Fruit fly (Drosophila melanogaster) Kc167 (cell line): ENCODE data around the gene GlnRS.

Experiments used
- Myc ChIP-seq: fragments of >200 bp; optimal IDR thresholded peaks from 2 replicates; lab custom pipeline; 2017; ENCODE audit warnings: missing external identifiers
- Sin3A ChIP-seq: fragments of >200 bp; optimal IDR thresholded peaks from 2 replicates; lab custom pipeline; 2018; ENCODE audit warnings: missing external identifiers
- h ChIP-seq: fragments of >200 bp; optimal IDR thresholded peaks from 3 replicates; lab custom pipeline; 2018; ENCODE audit warnings: missing external identifiers
- insv ChIP-seq: fragments of >200 bp; optimal IDR thresholded peaks from 3 replicates; lab custom pipeline; 2018; ENCODE audit warnings: missing external identifiers
- psq ChIP-seq: fragments of >200 bp; optimal IDR thresholded peaks from 2 replicates; lab custom pipeline; 2017; ENCODE audit warnings: missing external identifiers
- ttk ChIP-seq: sonication (Bioruptor generic); optimal IDR thresholded peaks from 2 replicates; lab custom pipeline; 2017; ENCODE audit warnings: missing external identifiers

The GlnRS gene

dm6 chr3R:25239880-25240279 lies 25.6 kb downstream of the GlnRS start, which contains the start of gene to:
TSS of gene to (plus strand) at chr3R:25240180.
- TF ChIP-seq h (lab: Kevin White, UChicago) (no peak), ttk (lab: Kevin White, UChicago) (no peak), Sin3A (no peak), Myc (lab: Kevin White, UChicago) (no peak), insv (lab: Kevin White, UChicago) (no peak), psq (lab: Kevin White, UChicago) (no peak)

- no peak for TF ChIP-seq Sin3A
- no peak for TF ChIP-seq insv (lab: Kevin White, UChicago)
- TF ChIP-seq h (lab: Kevin White, UChicago): no peak
- no peak for TF ChIP-seq Myc (lab: Kevin White, UChicago)
- no peak for TF ChIP-seq ttk (lab: Kevin White, UChicago)
- TF ChIP-seq psq (lab: Kevin White, UChicago): no peak
These were observed 26.5 kb downstream of the GlnRS start for dm6 chr3R:25238771-25239700.

dm6 chr3R:25237314-25237713 lies 28.2 kb downstream of the GlnRS start, which contains the start of gene Jhbp7:
TSS of gene Jhbp7 (plus strand) at chr3R:25237614.
- no peak for TF ChIP-seq insv (lab: Kevin White, UChicago)
- TF ChIP-seq psq (lab: Kevin White, UChicago): no peak
- TF ChIP-seq Myc (lab: Kevin White, UChicago): no peak
- no peak for TF ChIP-seq Sin3A
- TF ChIP-seq h (lab: Kevin White, UChicago): no peak
- TF ChIP-seq ttk (lab: Kevin White, UChicago): no peak

dm6 chr3R:25236121-25236520 lies 29.4 kb downstream of the GlnRS start:
- TF ChIP-seq Sin3A (no peak), insv (lab: Kevin White, UChicago) (no peak), h (lab: Kevin White, UChicago) (no peak), ttk (lab: Kevin White, UChicago) (no peak), Myc (lab: Kevin White, UChicago) (no peak), psq (lab: Kevin White, UChicago) (no peak)

dm6 chr3R:25235362-25235761 lies 30.2 kb downstream of the GlnRS start, which contains the start of gene Sil1:
TSS of gene Sil1 (minus strand) at chr3R:25235529.
- TF ChIP-seq Sin3A (no peak), ttk (lab: Kevin White, UChicago) (no peak), Myc (lab: Kevin White, UChicago) (no peak), insv (lab: Kevin White, UChicago) (no peak), psq (lab: Kevin White, UChicago) (no peak), h (lab: Kevin White, UChicago) (no peak)

dm6 chr3R:25232271-25232989 lies 33.1 kb downstream of the GlnRS start, which contains the start of gene Cad96Cb:
TSS of gene Cad96Cb (minus strand) at chr3R:25232321.
- TF ChIP-seq h (lab: Kevin White, UChicago): no peak
- no peak for TF ChIP-seq Sin3A
- TF ChIP-seq psq (lab: Kevin White, UChicago): no peak
- TF ChIP-seq Myc (lab: Kevin White, UChicago): no peak
- no peak for TF ChIP-seq insv (lab: Kevin White, UChicago)
- TF ChIP-seq ttk (lab: Kevin White, UChicago): no peak

- TF ChIP-seq ttk (lab: Kevin White, UChicago) (no peak), h (lab: Kevin White, UChicago) (no peak), Myc (lab: Kevin White, UChicago) (no peak), psq (lab: Kevin White, UChicago) (no peak), Sin3A (no peak), insv (lab: Kevin White, UChicago) (no peak)
These were observed 40.0 kb downstream of the GlnRS start for dm6 chr3R:25225483-25225882.

- TF ChIP-seq psq (lab: Kevin White, UChicago) (no peak), h (lab: Kevin White, UChicago) (no peak), insv (lab: Kevin White, UChicago) (no peak), ttk (lab: Kevin White, UChicago) (no peak), Myc (lab: Kevin White, UChicago) (no peak), Sin3A (no peak)
These were observed 44.2 kb downstream of the GlnRS start, which contains the start of gene Alg9 for dm6 chr3R:25221203-25221807. TSS of gene Alg9 (plus strand) at chr3R:25221589.

- no peak for TF ChIP-seq Sin3A
- no peak for TF ChIP-seq ttk (lab: Kevin White, UChicago)
- TF ChIP-seq h (lab: Kevin White, UChicago): no peak
- no peak for TF ChIP-seq psq (lab: Kevin White, UChicago)
- TF ChIP-seq insv (lab: Kevin White, UChicago): no peak
- TF ChIP-seq Myc (lab: Kevin White, UChicago): no peak
These were observed 46.5 kb downstream of the GlnRS start, which contains the start of gene CG31103 for dm6 chr3R:25219018-25219417. TSS of gene CG31103 (plus strand) at chr3R:25219318.

dm6 chr3R:25215997-25216396 lies 49.5 kb downstream of the GlnRS start, which contains the start of gene CG31106:
TSS of gene CG31106 (plus strand) at chr3R:25216297.
- TF ChIP-seq h (lab: Kevin White, UChicago) (no peak), ttk (lab: Kevin White, UChicago) (no peak), Sin3A (no peak), Myc (lab: Kevin White, UChicago) (no peak), psq (lab: Kevin White, UChicago) (no peak), insv (lab: Kevin White, UChicago) (no peak)
